Worm (Caenorhabditis elegans) whole organism, L2 larva: ENCODE results near the gene srh-115.

Experiments used
- R02D3.7 ChIP-seq: fragments of 150-350 bp; optimal IDR thresholded peaks from 2 replicates; lab custom pipeline; 2014; ENCODE audit warnings: missing biosample characterization, missing genetic modification characterization
- aly-2 ChIP-seq: fragments of 150-350 bp; optimal IDR thresholded peaks from 2 replicates; lab custom pipeline; 2014; ENCODE audit warnings: missing biosample characterization, missing genetic modification characterization
- ama-1 ChIP-seq: fragments of 150-350 bp; optimal IDR thresholded peaks from 2 replicates; lab custom pipeline; 2018; ENCODE audit warnings: inconsistent platforms
- blmp-1 ChIP-seq: sonication (generic microtip); optimal IDR thresholded peaks from 2 replicates; lab custom pipeline; 2017; ENCODE audit warnings: missing genetic modification characterization, mild to moderate bottlenecking, missing compliant biosample characterization, antibody characterized with exemption, moderate library complexity; ENCODE audit not compliant: insufficient read depth
- egl-27 ChIP-seq: sonication (generic microtip); optimal IDR thresholded peaks from 3 replicates; lab custom pipeline; 2017; ENCODE audit warnings: missing biosample characterization, missing genetic modification reagents, missing genetic modification characterization
- fos-1 ChIP-seq: fragments of 150-350 bp; optimal IDR thresholded peaks from 2 replicates; lab custom pipeline; 2014; ENCODE audit warnings: missing biosample characterization, missing genetic modification characterization
- lin-11 ChIP-seq: fragments of 150-350 bp; sonication (generic microtip); optimal IDR thresholded peaks from 2 replicates; lab custom pipeline; 2014; ENCODE audit warnings: missing biosample characterization, missing genetic modification characterization, inconsistent platforms, mixed read lengths
- lin-39 ChIP-seq: fragments of 150-350 bp; optimal IDR thresholded peaks from 2 replicates; lab custom pipeline; 2014; ENCODE audit warnings: missing biosample characterization, missing genetic modification reagents, missing genetic modification characterization
- lsy-2 ChIP-seq, 2 experiments: fragments of 150-350 bp in 1 of 2; sonication (generic microtip) in 1 of 2; optimal IDR thresholded peaks; 2 replicates each; lab custom pipeline; 2014 to 2017; ENCODE audit warnings: missing biosample characterization in 2 of 2, missing genetic modification characterization in 2 of 2
- nhr-129 ChIP-seq: fragments of 150-350 bp; optimal IDR thresholded peaks from 2 replicates; lab custom pipeline; 2014; ENCODE audit warnings: missing biosample characterization, missing genetic modification characterization
- nhr-77 ChIP-seq: fragments of 150-350 bp; optimal IDR thresholded peaks from 2 replicates; lab custom pipeline; 2014; ENCODE audit warnings: missing biosample characterization, missing genetic modification characterization
- skn-1 ChIP-seq: sonication (generic microtip); optimal IDR thresholded peaks from 2 replicates; lab custom pipeline; 2017; ENCODE audit warnings: missing biosample characterization, missing genetic modification characterization
- snpc-4 ChIP-seq: fragments of 150-350 bp; optimal IDR thresholded peaks from 2 replicates; lab custom pipeline; 2014; ENCODE audit warnings: missing biosample characterization, missing genetic modification characterization

- TF ChIP-seq lin-39: no peak
- TF ChIP-seq lin-11 (tag; lab: Kevin White, UChicago): no peak
- no peak for TF ChIP-seq R02D3.7 (tag; lab: Kevin White, UChicago)
- TF ChIP-seq snpc-4: no peak
- no peak for TF ChIP-seq egl-27
- TF ChIP-seq blmp-1: no peak
- no peak for TF ChIP-seq aly-2 (tag; lab: Kevin White, UChicago)
- no peak for TF ChIP-seq nhr-77
- no peak for TF ChIP-seq lsy-2 (tag; optimal IDR thresholded peaks at IDR 0.05; lab: Kevin White, UChicago)
- no peak for TF ChIP-seq fos-1 (tag; lab: Kevin White, UChicago)
- TF ChIP-seq ama-1 (lab: Kevin White, UChicago): no peak
- TF ChIP-seq skn-1 (tag; lab: Kevin White, UChicago): no peak
- TF ChIP-seq nhr-129 (tag; lab: Kevin White, UChicago): no peak
These were observed 45.8 kb downstream of the srh-115 start, which contains the start of gene K10G4.5 for ce11 chrV:17301375-17301774.
